Worm (Caenorhabditis elegans) whole organism, L1 larva: Measurements from ENCODE around the gene C25F9.8.

Experiments used
- alr-1 ChIP-seq: fragments of 200-800 bp; sonication (Bioruptor generic); optimal IDR thresholded peaks from 2 replicates; lab custom pipeline; 2018; ENCODE audit warnings: borderline replicate concordance, mild to moderate bottlenecking, missing genetic modification characterization, missing compliant biosample characterization
- dpl-1 ChIP-seq, 3 experiments: fragments of 150-350 bp in 2 of 3; sonication (generic microtip) in 1 of 3; optimal IDR thresholded peaks; 2 replicates each; lab custom pipeline; 2014 to 2017; ENCODE audit warnings: missing biosample characterization in 3 of 3, missing genetic modification characterization in 3 of 3, missing genetic modification reagents in 3 of 3
- fos-1 ChIP-seq: fragments of 150-350 bp; optimal IDR thresholded peaks from 2 replicates; lab custom pipeline; 2014; ENCODE audit warnings: missing biosample characterization, missing genetic modification characterization
- mdl-1 ChIP-seq, 2 experiments: fragments of 150-350 bp; optimal IDR thresholded peaks; 2 replicates each; lab custom pipeline; 2014 to 2017; ENCODE audit warnings: missing biosample characterization in 2 of 2, missing genetic modification characterization in 2 of 2, inconsistent platforms in 1 of 2
- sptf-1 ChIP-seq: fragments of 150-350 bp; optimal IDR thresholded peaks from 2 replicates; lab custom pipeline; 2014; ENCODE audit warnings: missing biosample characterization, missing genetic modification characterization
- unc-62 ChIP-seq: fragments of 150-350 bp; optimal IDR thresholded peaks from 2 replicates; lab custom pipeline; 2014; ENCODE audit warnings: missing biosample characterization, missing genetic modification reagents, missing genetic modification characterization

- no peak for TF ChIP-seq dpl-1 (GFP tag; optimal IDR thresholded peaks at IDR 0.05; lab: Kevin White, UChicago)
- TF ChIP-seq unc-62 (GFP tag; lab: Kevin White, UChicago) = no peak
- no peak for TF ChIP-seq sptf-1 (tag; lab: Kevin White, UChicago)
- no peak for TF ChIP-seq fos-1 (tag; lab: Kevin White, UChicago)
- no peak for TF ChIP-seq alr-1 (tag; lab: Kevin White, UChicago)
- no peak for TF ChIP-seq mdl-1 (tag; optimal IDR thresholded peaks at IDR 0.05; lab: Kevin White, UChicago)
These were observed 8.8 kb downstream of the C25F9.8 start for ce11 chrV:19403619-19404018.
